Fruit fly (Drosophila melanogaster): ENCODE measurements around the gene Gba1b.

The Gba1b gene

DNA sequence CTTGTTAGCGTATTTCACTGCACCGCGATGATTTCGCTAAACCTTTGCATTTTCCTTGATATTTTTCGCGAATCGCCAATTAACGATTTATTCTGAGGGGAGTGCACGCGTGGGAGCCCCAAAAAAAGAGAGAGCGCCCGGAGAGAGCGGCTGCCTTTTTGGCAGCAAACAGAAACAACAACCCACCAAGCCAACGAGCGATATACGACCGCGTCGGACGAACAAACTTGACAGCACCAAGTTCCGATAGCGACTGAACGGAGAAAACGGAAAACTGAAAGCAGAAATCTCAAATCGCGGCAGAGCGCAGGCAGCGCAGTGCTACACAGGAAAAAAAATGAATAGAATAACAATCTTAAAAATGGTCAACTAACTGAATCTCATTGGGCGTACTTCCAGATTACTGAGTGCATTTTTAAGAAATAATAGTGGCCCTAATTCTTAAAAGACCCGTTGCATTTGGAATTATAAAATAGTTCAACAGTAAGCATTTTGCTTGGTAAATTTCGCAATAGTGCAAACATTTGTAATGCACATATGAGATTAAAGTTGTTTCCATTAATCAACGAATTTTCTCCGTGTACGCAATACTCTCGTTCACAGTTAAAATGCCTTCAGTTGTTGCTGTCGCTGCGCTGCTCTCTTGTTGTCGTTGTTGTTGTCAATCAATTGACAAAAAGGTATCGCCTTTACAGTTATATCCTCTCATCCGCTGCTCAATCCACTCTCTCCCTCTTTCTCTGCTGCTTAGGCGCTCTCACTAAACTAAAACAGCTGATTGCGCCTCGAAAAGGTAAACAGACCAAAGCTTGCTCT, 35.0 kb upstream of the Gba1b start, which contains the start of gene CG31145 (continued):
- TF ChIP-seq CG9609 (GFP tag; optimal IDR thresholded peaks at IDR 0.05) (peak; percentile 100), fd96Cb (tag; optimal IDR thresholded peaks at IDR 0.05) (peak; percentile 100), Hmr (GFP tag; optimal IDR thresholded peaks at IDR 0.05) (peak; percentile 100), Six4 (GFP tag; optimal IDR thresholded peaks at IDR 0.05) (peak; percentile 99), CG17802 (tag; optimal IDR thresholded peaks at IDR 0.05) (peak; percentile 94), YL-1 (GFP tag; optimal IDR thresholded peaks at IDR 0.05) (peak; percentile 98), ac (GFP tag; optimal IDR thresholded peaks at IDR 0.05) (peak; percentile 96), Hr51 (GFP tag; optimal IDR thresholded peaks at IDR 0.05) (peak; percentile 99 to 100), Poxn (GFP tag; IDR thresholded peaks at IDR 0.05) (peak; percentile 97), CG11560 (tag; IDR thresholded peaks at IDR 0.05) (peak; percentile 94), CG10209 (GFP tag; optimal IDR thresholded peaks at IDR 0.05) (peak; percentile 100), org-1 (GFP tag; optimal IDR thresholded peaks at IDR 0.05) (peak; percentile 100), CG9215 (GFP tag; IDR thresholded peaks at IDR 0.05) (peak; percentile 99), aop (GFP tag; IDR thresholded peaks at IDR 0.05) (peak; percentile 86), Blimp-1 (GFP tag; optimal IDR thresholded peaks at IDR 0.05) (peak; percentile 98), emc (GFP tag; optimal IDR thresholded peaks at IDR 0.05) (peak; percentile 99), disco-r (GFP tag; optimal IDR thresholded peaks at IDR 0.05) (peak; percentile 99), Sin3A (optimal IDR thresholded peaks at IDR 0.05) (no peak), psq (GFP tag; optimal IDR thresholded peaks at IDR 0.05) (peak; percentile 97), CG15269 (tag; optimal IDR thresholded peaks at IDR 0.05) (peak; percentile 100), CG1529 (GFP tag; optimal IDR thresholded peaks at IDR 0.05) (peak; percentile 99), CG11695 (GFP tag; IDR thresholded peaks at IDR 0.05) (peak; percentile 99), GATAe (GFP tag; conservative IDR thresholded peaks at IDR 0.05) (peak; percentile 99), Atf-2 (GFP tag; optimal IDR thresholded peaks at IDR 0.05) (peak; percentile 100), Dek (tag; optimal IDR thresholded peaks at IDR 0.05) (peak; percentile 99), Ada2b (GFP tag; IDR thresholded peaks at IDR 0.05) (peak; percentile 98), sim (GFP tag; IDR thresholded peaks at IDR 0.05) (peak; percentile 96), CG12744 (GFP tag; optimal IDR thresholded peaks at IDR 0.05) (peak; percentile 99), Mad (GFP tag; optimal IDR thresholded peaks at IDR 0.05) (peak; percentile 99), ap (GFP tag; IDR thresholded peaks at IDR 0.05) (peak; percentile 98), chn (GFP tag; optimal IDR thresholded peaks at IDR 0.05) (peak; percentile 99), Nf-YB (GFP tag; optimal IDR thresholded peaks at IDR 0.05) (peak; percentile 91), Sry-δ (GFP tag; optimal IDR thresholded peaks at IDR 0.05) (peak; percentile 84), CG17568 (GFP tag; optimal IDR thresholded peaks at IDR 0.05) (peak; percentile 99), CG16779 (GFP tag; IDR thresholded peaks at IDR 0.05) (peak; percentile 96), Nf-YA (GFP tag; IDR thresholded peaks at IDR 0.05) (peak; percentile 98), B-H1 (GFP tag; IDR thresholded peaks at IDR 0.05) (peak; percentile 99), wor (GFP tag; IDR thresholded peaks at IDR 0.05) (peak; percentile 99), Adf1 (GFP tag; IDR thresholded peaks at IDR 0.05) (peak; percentile 97), Pdp1 (GFP tag; optimal IDR thresholded peaks at IDR 0.05) (peak; percentile 99 to 100), hb (GFP tag; IDR thresholded peaks at IDR 0.05; ENCODE audit: partially characterized antibody) (peak; percentile 58; the same call in 1 of the 3 replicates), CG11093 (GFP tag; IDR thresholded peaks at IDR 0.05) (peak; percentile 99), NC2β (GFP tag; optimal IDR thresholded peaks at IDR 0.05) (peak; percentile 99), HLH54F (GFP tag; optimal IDR thresholded peaks at IDR 0.05) (peak; percentile 100), Doc2 (GFP tag; IDR thresholded peaks at IDR 0.05) (peak; percentile 97; the same call in 1 of the 2 replicates), Stat92E (GFP tag; optimal IDR thresholded peaks at IDR 0.05) (peak in 1 of 3 experiments; percentile 94), HHEX (GFP tag; optimal IDR thresholded peaks at IDR 0.05) (peak; percentile 99), Xrp1 (GFP tag; IDR thresholded peaks at IDR 0.05) (peak; percentile 99), az2 (GFP tag; optimal IDR thresholded peaks at IDR 0.05) (peak; percentile 100)
